Worm (Caenorhabditis elegans) whole organism, L4 larva: Measurements from ENCODE around the gene C28C12.12.

Source experiments
- D1046.2 ChIP-seq: fragments of 200-800 bp; sonication (Bioruptor generic); IDR thresholded peaks from 2 replicates; pipeline ENCODE4 v1.3.6; 2022; ENCODE audit warnings: missing genetic modification characterization, missing compliant biosample characterization
- F26F4.8 ChIP-seq: fragments of 200-800 bp; sonication (Bioruptor generic); conservative IDR thresholded peaks from 2 replicates; pipeline ENCODE4 v1.3.6; 2022; ENCODE audit warnings: missing genetic modification characterization, missing compliant biosample characterization
- R02D3.7 ChIP-seq: fragments of 150-350 bp; sonication (generic microtip); optimal IDR thresholded peaks from 3 replicates; lab custom pipeline; 2014; ENCODE audit warnings: missing biosample characterization, missing genetic modification characterization
- T20F7.1 ChIP-seq: fragments of 200-800 bp; sonication (Bioruptor generic); optimal IDR thresholded peaks from 2 replicates; lab custom pipeline; 2018; ENCODE audit warnings: mild to moderate bottlenecking, missing genetic modification characterization, missing compliant biosample characterization
- Y75B8A.6 ChIP-seq: fragments of 200-800 bp; sonication (Bioruptor generic); IDR thresholded peaks from 2 replicates; pipeline ENCODE4 v1.3.6; 2022; ENCODE audit warnings: missing genetic modification reagents, missing genetic modification characterization, missing compliant biosample characterization
- ZK337.2 ChIP-seq: fragments of 200-800 bp; sonication (Bioruptor generic); IDR thresholded peaks from 2 replicates; pipeline ENCODE4 v1.3.6; 2022; ENCODE audit warnings: missing genetic modification reagents, missing genetic modification characterization, missing compliant biosample characterization
- ZK546.5 ChIP-seq, 2 experiments: sonication (generic microtip); optimal IDR thresholded peaks; 2 replicates each; lab custom pipeline; 2017; ENCODE audit warnings: missing biosample characterization in 2 of 2, missing genetic modification characterization in 2 of 2
- aly-2 ChIP-seq: sonication (generic microtip); optimal IDR thresholded peaks from 2 replicates; lab custom pipeline; 2018; ENCODE audit warnings: missing biosample characterization, missing genetic modification characterization
- arid-1 ChIP-seq: fragments of 200-800 bp; sonication (Bioruptor generic); conservative IDR thresholded peaks from 2 replicates; pipeline ENCODE4 v1.3.6; 2022; ENCODE audit warnings: missing genetic modification reagents, missing genetic modification characterization, missing compliant biosample characterization
- attf-4 ChIP-seq: sonication (generic microtip); optimal IDR thresholded peaks from 3 replicates; lab custom pipeline; 2017; ENCODE audit warnings: missing biosample characterization, missing genetic modification characterization
- ceh-20 ChIP-seq: fragments of 200-800 bp; sonication (Bioruptor generic); IDR thresholded peaks from 2 replicates; pipeline ENCODE4 v1.3.6; 2022; ENCODE audit warnings: missing genetic modification reagents, missing genetic modification characterization, missing compliant biosample characterization
- ceh-28 ChIP-seq: fragments of 150-350 bp; optimal IDR thresholded peaks from 2 replicates; lab custom pipeline; 2014; ENCODE audit warnings: missing biosample characterization, missing genetic modification reagents, missing genetic modification characterization
- ceh-82 ChIP-seq: sonication (generic microtip); optimal IDR thresholded peaks from 2 replicates; lab custom pipeline; 2017; ENCODE audit warnings: missing biosample characterization, missing genetic modification characterization
- ces-1 ChIP-seq: fragments of 150-350 bp; sonication (generic microtip); optimal IDR thresholded peaks from 4 replicates; lab custom pipeline; 2014; ENCODE audit warnings: missing biosample characterization, missing genetic modification reagents, missing genetic modification characterization
- cey-2 ChIP-seq: sonication (generic microtip); optimal IDR thresholded peaks from 3 replicates; lab custom pipeline; 2017; ENCODE audit warnings: missing genetic modification characterization, mild to moderate bottlenecking, missing compliant biosample characterization, antibody characterized with exemption, borderline replicate concordance; ENCODE audit not compliant: insufficient read depth
- ctbp-1 ChIP-seq: fragments of 200-800 bp; sonication (Bioruptor generic); IDR thresholded peaks from 2 replicates; pipeline ENCODE4 v1.3.6; 2022; ENCODE audit warnings: missing genetic modification reagents, missing genetic modification characterization, missing compliant biosample characterization
- daf-12 ChIP-seq: fragments of 150-350 bp; optimal IDR thresholded peaks from 2 replicates; lab custom pipeline; 2014; ENCODE audit warnings: missing biosample characterization, missing genetic modification reagents, missing genetic modification characterization
- dmd-9 ChIP-seq: fragments of 200-800 bp; sonication (Bioruptor generic); IDR thresholded peaks from 2 replicates; pipeline ENCODE4 v1.3.6; 2022; ENCODE audit warnings: missing genetic modification reagents, missing genetic modification characterization, missing compliant biosample characterization
- dpl-1 ChIP-seq: fragments of 150-350 bp; optimal IDR thresholded peaks from 2 replicates; lab custom pipeline; 2014; ENCODE audit warnings: missing biosample characterization, missing genetic modification reagents, missing genetic modification characterization
- dve-1 ChIP-seq: sonication (generic microtip); optimal IDR thresholded peaks from 2 replicates; lab custom pipeline; 2017; ENCODE audit warnings: antibody characterized with exemption, mild to moderate bottlenecking, missing genetic modification characterization, missing compliant biosample characterization; ENCODE audit not compliant: insufficient read depth
- egl-43 ChIP-seq: fragments of 200-800 bp; sonication (Bioruptor generic); IDR thresholded peaks from 2 replicates; pipeline ENCODE4 v1.3.6; 2022; ENCODE audit warnings: missing genetic modification reagents, missing genetic modification characterization, missing compliant biosample characterization
- gei-8 ChIP-seq: fragments of 200-800 bp; sonication (Bioruptor generic); optimal IDR thresholded peaks from 2 replicates; lab custom pipeline; 2018; ENCODE audit warnings: mild to moderate bottlenecking, missing genetic modification characterization, missing compliant biosample characterization
- hlh-11 ChIP-seq: fragments of 200-800 bp; sonication (Bioruptor generic); optimal IDR thresholded peaks from 2 replicates; lab custom pipeline; 2018; ENCODE audit warnings: mild to moderate bottlenecking, missing genetic modification characterization, missing compliant biosample characterization
- hmg-1.1 ChIP-seq: fragments of 200-800 bp; sonication (Bioruptor generic); IDR thresholded peaks from 2 replicates; pipeline ENCODE4 v1.3.6; 2022; ENCODE audit warnings: missing genetic modification reagents, missing genetic modification characterization, missing compliant biosample characterization
- lin-1 ChIP-seq: fragments of 200-800 bp; sonication (Bioruptor generic); IDR thresholded peaks from 2 replicates; pipeline ENCODE4 v1.3.6; 2022; ENCODE audit warnings: missing genetic modification reagents, missing genetic modification characterization, missing compliant biosample characterization
- lin-15B ChIP-seq: fragments of 150-350 bp; sonication (generic microtip); optimal IDR thresholded peaks from 3 replicates; lab custom pipeline; 2014; ENCODE audit warnings: missing biosample characterization, missing genetic modification characterization
- lin-29 ChIP-seq: fragments of 200-800 bp; sonication (Bioruptor generic); IDR thresholded peaks from 2 replicates; pipeline ENCODE4 v1.3.6; 2022; ENCODE audit warnings: missing genetic modification reagents, missing genetic modification characterization, missing compliant biosample characterization
- lin-38 ChIP-seq: fragments of 200-800 bp; sonication (Bioruptor generic); IDR thresholded peaks from 2 replicates; pipeline ENCODE4 v1.3.6; 2022; ENCODE audit warnings: missing genetic modification reagents, missing genetic modification characterization, missing compliant biosample characterization
- mdl-1 ChIP-seq, 2 experiments: fragments of 150-350 bp in 1 of 2; sonication (generic microtip) in 1 of 2; optimal IDR thresholded peaks; 2 replicates each; lab custom pipeline; 2014 to 2017; ENCODE audit warnings: missing biosample characterization in 2 of 2, missing genetic modification characterization in 2 of 2
- mep-1 ChIP-seq: fragments of 150-350 bp; sonication (generic microtip); optimal IDR thresholded peaks from 3 replicates; lab custom pipeline; 2014; ENCODE audit warnings: missing biosample characterization, missing genetic modification characterization
- mes-2 ChIP-seq: sonication (generic microtip); optimal IDR thresholded peaks from 2 replicates; lab custom pipeline; 2016; ENCODE audit warnings: missing genotype, mild to moderate bottlenecking, missing genetic modification characterization, missing compliant biosample characterization; ENCODE audit not compliant: poor library complexity, severe bottlenecking
- mxl-3 ChIP-seq: fragments of 200-800 bp; sonication (Bioruptor generic); optimal IDR thresholded peaks from 2 replicates; lab custom pipeline; 2018; ENCODE audit warnings: mild to moderate bottlenecking, missing genetic modification characterization, missing compliant biosample characterization
- nhr-102 ChIP-seq: sonication (generic microtip); optimal IDR thresholded peaks from 2 replicates; lab custom pipeline; 2016; ENCODE audit warnings: mild to moderate bottlenecking, missing genetic modification characterization, moderate library complexity, missing compliant biosample characterization
- nhr-237 ChIP-seq: sonication (generic microtip); optimal IDR thresholded peaks from 2 replicates; lab custom pipeline; 2017; ENCODE audit warnings: missing biosample characterization, missing genetic modification characterization
- nhr-25 ChIP-seq: sonication (generic microtip); optimal IDR thresholded peaks from 2 replicates; lab custom pipeline; 2017; ENCODE audit warnings: missing genetic modification characterization, mild to moderate bottlenecking, missing compliant biosample characterization, antibody characterized with exemption, moderate library complexity, borderline replicate concordance; ENCODE audit not compliant: insufficient read depth
- nhr-41 ChIP-seq: fragments of 200-800 bp; sonication (Bioruptor generic); IDR thresholded peaks from 2 replicates; pipeline ENCODE4 v1.3.6; 2022; ENCODE audit warnings: missing genetic modification reagents, missing genetic modification characterization, missing compliant biosample characterization
- nhr-6 ChIP-seq: fragments of 150-350 bp; optimal IDR thresholded peaks from 2 replicates; lab custom pipeline; 2014; ENCODE audit warnings: missing biosample characterization, missing genetic modification characterization
- nhr-77 ChIP-seq: fragments of 150-350 bp; optimal IDR thresholded peaks from 2 replicates; lab custom pipeline; 2014; ENCODE audit warnings: missing biosample characterization, missing genetic modification characterization
- pha-4 ChIP-seq, 2 experiments: fragments of 150-350 bp in 1 of 2; fragments of 200-800 bp in 1 of 2; sonication (Bioruptor generic) in 1 of 2; IDR thresholded peaks in 1 of 2; optimal IDR thresholded peaks in 1 of 2; 2 replicates each; pipeline versions ENCODE4 v1.3.6 to Lab custom; 2014 to 2022; ENCODE audit warnings: missing genetic modification characterization in 2 of 2, missing genetic modification reagents in 2 of 2, missing biosample characterization in 1 of 2, missing compliant biosample characterization in 1 of 2
- php-3 ChIP-seq: fragments of 200-800 bp; sonication (Bioruptor generic); IDR thresholded peaks from 2 replicates; pipeline ENCODE4 v1.3.6; 2022; ENCODE audit warnings: missing genetic modification reagents, missing genetic modification characterization, missing compliant biosample characterization
- pqm-1 ChIP-seq: sonication (generic microtip); optimal IDR thresholded peaks from 2 replicates; lab custom pipeline; 2017; ENCODE audit warnings: missing biosample characterization, missing genetic modification characterization
- saeg-2 ChIP-seq: fragments of 200-800 bp; sonication (Bioruptor generic); IDR thresholded peaks from 2 replicates; pipeline ENCODE4 v1.3.6; 2022; ENCODE audit warnings: missing genetic modification reagents, missing genetic modification characterization, missing compliant biosample characterization
- sdz-12 ChIP-seq: fragments of 200-800 bp; sonication (Bioruptor generic); optimal IDR thresholded peaks from 2 replicates; lab custom pipeline; 2018; ENCODE audit warnings: mild to moderate bottlenecking, missing genetic modification characterization, missing compliant biosample characterization
- set-16 ChIP-seq: fragments of 200-800 bp; sonication (Bioruptor generic); IDR thresholded peaks from 2 replicates; pipeline ENCODE4 v1.3.6; 2022; ENCODE audit warnings: missing genetic modification reagents, missing genetic modification characterization, missing compliant biosample characterization
- snpc-1.2 ChIP-seq: fragments of 200-800 bp; sonication (Bioruptor generic); IDR thresholded peaks from 2 replicates; pipeline ENCODE4 v1.3.6; 2022; ENCODE audit warnings: missing genetic modification reagents, missing genetic modification characterization, missing compliant biosample characterization
- spr-3 ChIP-seq: fragments of 200-800 bp; sonication (Bioruptor generic); optimal IDR thresholded peaks from 2 replicates; lab custom pipeline; 2018; ENCODE audit warnings: mild to moderate bottlenecking, missing genetic modification characterization, missing compliant biosample characterization
- tag-97 ChIP-seq: fragments of 200-800 bp; sonication (Bioruptor generic); IDR thresholded peaks from 2 replicates; pipeline ENCODE4 v1.3.6; 2022; ENCODE audit warnings: missing genetic modification characterization, missing compliant biosample characterization
- zfp-2 ChIP-seq: sonication (generic microtip); optimal IDR thresholded peaks from 2 replicates; lab custom pipeline; 2016; ENCODE audit warnings: mild to moderate bottlenecking, missing genetic modification characterization, missing compliant biosample characterization
- zip-11 ChIP-seq: fragments of 200-800 bp; sonication (Bioruptor generic); IDR thresholded peaks from 2 replicates; pipeline ENCODE4 v1.3.6; 2022; ENCODE audit warnings: missing genetic modification characterization, missing compliant biosample characterization
- ztf-7 ChIP-seq: fragments of 150-350 bp; optimal IDR thresholded peaks from 2 replicates; lab custom pipeline; 2014; ENCODE audit warnings: missing biosample characterization, missing genetic modification characterization

Gene C28C12.12

DNA sequence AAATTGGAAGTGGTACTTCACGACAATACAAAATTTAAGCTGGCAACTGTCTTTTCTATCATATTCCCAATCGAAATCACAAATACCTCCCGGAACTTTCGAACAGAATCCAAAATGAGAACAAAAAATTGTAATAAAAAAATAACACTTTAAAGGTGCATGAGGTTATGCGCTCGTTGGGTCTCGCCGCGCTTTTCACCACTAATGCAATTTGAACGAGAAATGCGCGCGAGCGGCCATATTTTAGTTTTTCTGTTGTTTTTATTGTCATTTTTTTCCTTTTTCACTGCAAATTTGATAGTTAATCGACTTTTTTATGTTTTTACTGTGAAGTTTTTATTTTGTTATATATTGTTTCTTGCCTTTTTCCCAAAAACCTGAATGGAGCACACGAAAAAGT, 14.9 kb upstream of the C28C12.12 start, which contains the start of gene mes-6 (continued):
- TF ChIP-seq ceh-20 (GFP tag; lab: Robert Waterston, UW) (no peak), dve-1 (tag; lab: Kevin White, UChicago) (peak; percentile 24), arid-1 (no peak), lin-15B (tag; lab: Kevin White, UChicago) (no peak), ceh-82 (no peak), mes-2 (tag; lab: Kevin White, UChicago) (no peak), dpl-1 (GFP tag; lab: Kevin White, UChicago) (peak; percentile 84), ZK546.5 (tag; optimal IDR thresholded peaks at IDR 0.05; lab: Kevin White, UChicago) (no peak), attf-4 (tag; lab: Kevin White, UChicago) (no peak), mdl-1 (tag; optimal IDR thresholded peaks at IDR 0.05; lab: Kevin White, UChicago) (no peak), ceh-28 (tag; lab: Kevin White, UChicago) (no peak), sdz-12 (no peak), pqm-1 (tag; lab: Kevin White, UChicago) (no peak), lin-38 (GFP tag; lab: Robert Waterston, UW) (peak; percentile 44), set-16 (no peak), ztf-7 (tag; lab: Kevin White, UChicago) (no peak), php-3 (no peak), ces-1 (peak; percentile 58), hmg-1.1 (GFP tag; lab: Robert Waterston, UW) (0 out of 2 replicates have a peak, but pooled peaks have one; percentile 12), tag-97 (no peak), egl-43 (GFP tag; lab: Robert Waterston, UW) (no peak), Y75B8A.6 (GFP tag; lab: Robert Waterston, UW) (no peak), D1046.2 (GFP tag; lab: Robert Waterston, UW) (no peak), saeg-2 (GFP tag; lab: Robert Waterston, UW) (no peak), F26F4.8 (no peak), nhr-41 (GFP tag; lab: Robert Waterston, UW) (no peak), daf-12 (tag; lab: Kevin White, UChicago) (no peak), T20F7.1 (GFP tag; lab: Kevin White, UChicago) (no peak), zfp-2 (no peak), spr-3 (GFP tag; lab: Kevin White, UChicago) (no peak), gei-8 (GFP tag; lab: Kevin White, UChicago) (no peak), ctbp-1 (GFP tag; lab: Robert Waterston, UW) (no peak), mep-1 (tag; lab: Kevin White, UChicago) (peak; percentile 46), R02D3.7 (tag; lab: Kevin White, UChicago) (no peak), hlh-11 (no peak)
- TF ChIP-seq, all 104 proteins: peak for 12

DNA sequence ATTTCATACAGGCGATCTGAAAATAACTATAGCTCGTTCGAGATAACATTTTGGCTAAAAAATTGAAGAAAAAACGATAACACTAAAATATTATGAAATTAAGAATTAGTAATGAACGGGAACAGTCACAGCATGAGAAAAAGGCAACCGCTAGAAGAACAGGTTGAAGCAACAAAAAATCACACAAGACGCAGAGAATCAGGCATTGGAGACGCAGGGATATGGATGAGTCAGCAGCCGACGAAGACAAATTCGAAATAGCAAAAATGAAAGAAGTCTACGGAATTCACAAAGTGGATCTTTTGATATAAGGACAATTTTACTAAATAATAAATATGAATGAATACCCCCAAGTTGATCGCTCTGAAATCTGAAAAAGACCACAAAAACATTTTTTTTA, 14.4 kb upstream of the C28C12.12 start, which contains the start of gene tag-77:
tag-77 (minus strand) TSS at position 15 of the 400 bp plus-strand sequence.
- no peak for TF ChIP-seq Y75B8A.6 (GFP tag; lab: Robert Waterston, UW)
- no peak for TF ChIP-seq nhr-237
- TF ChIP-seq mxl-3 (GFP tag; lab: Kevin White, UChicago) = no peak
- TF ChIP-seq lin-29 = no peak
- TF ChIP-seq nhr-25 (tag; lab: Kevin White, UChicago) = no peak
- TF ChIP-seq dmd-9 = no peak
- TF ChIP-seq lin-1 = no peak
- no peak for TF ChIP-seq nhr-102
- no peak for TF ChIP-seq pqm-1 (tag; lab: Kevin White, UChicago)
- no peak for TF ChIP-seq snpc-1.2
- no peak for TF ChIP-seq mep-1 (tag; lab: Kevin White, UChicago)
- TF ChIP-seq spr-3 (GFP tag; lab: Kevin White, UChicago) = no peak
- no peak for TF ChIP-seq zip-11 (GFP tag; lab: Robert Waterston, UW)
- TF ChIP-seq dve-1 (tag; lab: Kevin White, UChicago) = peak; percentile 21
- peak; percentile 13 for TF ChIP-seq nhr-6 (tag; lab: Kevin White, UChicago)
- no peak for TF ChIP-seq ctbp-1 (GFP tag; lab: Robert Waterston, UW)
- no peak for TF ChIP-seq nhr-77 (tag; lab: Kevin White, UChicago)
- no peak for TF ChIP-seq cey-2 (tag; lab: Kevin White, UChicago)
- no peak for TF ChIP-seq lin-15B (tag; lab: Kevin White, UChicago)
- no peak for TF ChIP-seq daf-12 (tag; lab: Kevin White, UChicago)
- no peak for TF ChIP-seq aly-2 (tag; lab: Kevin White, UChicago)
- TF ChIP-seq ZK337.2 = no peak
- no peak for TF ChIP-seq pha-4 (GFP tag; IDR thresholded peaks at IDR 0.05; lab: Robert Waterston, UW)
- no peak for TF ChIP-seq pha-4 (tag; optimal IDR thresholded peaks at IDR 0.05; lab: Kevin White, UChicago)
